Worm (Caenorhabditis elegans): ENCODE data around the gene H03G16.7.

DNA sequence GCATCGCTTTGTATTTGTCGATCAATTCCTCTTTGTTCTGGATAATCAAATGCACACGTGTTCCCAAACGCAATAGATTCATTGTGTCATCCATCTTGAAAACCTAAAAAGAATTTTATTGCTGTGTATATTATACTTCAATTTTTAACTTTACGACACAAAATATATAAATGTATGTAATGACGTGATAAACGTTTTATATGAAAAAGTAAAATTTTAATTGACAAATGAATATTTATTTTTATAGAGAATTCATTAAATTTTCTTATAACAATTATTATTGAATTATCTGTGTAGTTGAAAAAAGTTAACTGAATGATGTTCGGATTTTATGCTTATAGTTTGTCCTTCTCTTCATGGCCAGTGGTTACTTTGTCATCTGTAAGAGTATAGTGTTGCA is at the start of gene H03G16.7:
- TF ChIP-seq fkh-10 (GFP tag; optimal IDR thresholded peaks at IDR 0.05) (no peak), nhr-11 (tag; optimal IDR thresholded peaks at IDR 0.05) (no peak), pag-3 (tag; optimal IDR thresholded peaks at IDR 0.05; ENCODE audit: borderline replicate concordance) (no peak)

Measured in whole organism, late embryonic.